Worm (Caenorhabditis elegans): ENCODE data around the gene C03G6.17.

Gene C03G6.17

DNA sequence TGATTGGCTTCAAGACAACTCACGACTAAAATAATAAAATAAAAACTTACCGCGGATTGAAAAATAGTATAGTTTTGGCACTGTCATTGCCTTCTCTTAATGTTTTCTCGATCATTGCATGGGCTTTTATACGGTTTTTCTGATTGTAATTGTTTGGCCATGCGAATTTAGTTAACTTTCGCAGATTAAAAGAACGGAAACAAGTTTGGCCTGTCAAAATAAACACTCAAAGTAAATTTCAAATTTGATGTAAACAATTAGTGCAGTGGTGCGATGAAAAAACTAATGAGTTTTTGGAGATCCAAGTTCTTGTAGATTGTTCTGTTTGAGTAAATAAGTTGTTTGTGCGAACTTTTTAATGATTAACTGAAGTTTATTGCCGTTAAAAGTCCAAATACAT, 18.3 kb upstream of the C03G6.17 start, which contains the start of gene gst-41:
TSS of gene gst-41 (minus strand) at position 101 of the 400 bp plus-strand sequence.
- TF ChIP-seq rnt-1 (tag; optimal IDR thresholded peaks at IDR 0.05) (no peak), K09A11.1 (tag; optimal IDR thresholded peaks at IDR 0.05; ENCODE audit: insufficient read depth) (no peak), nfya-1 (tag; optimal IDR thresholded peaks at IDR 0.05) (no peak), hlh-15 (tag; optimal IDR thresholded peaks at IDR 0.05) (no peak), gmeb-2 (tag; optimal IDR thresholded peaks at IDR 0.05) (no peak), fkh-6 (tag; optimal IDR thresholded peaks at IDR 0.05) (no peak), elt-4 (tag; optimal IDR thresholded peaks at IDR 0.05) (no peak), sdc-2 (tag; optimal IDR thresholded peaks at IDR 0.05) (no peak), pax-1 (tag; optimal IDR thresholded peaks at IDR 0.05) (no peak), dmd-4 (tag; optimal IDR thresholded peaks at IDR 0.05; ENCODE audit: borderline replicate concordance) (no peak), ceh-18 (tag; optimal IDR thresholded peaks at IDR 0.05) (no peak), npax-4 (tag; optimal IDR thresholded peaks at IDR 0.05) (no peak), fkh-10 (GFP tag; optimal IDR thresholded peaks at IDR 0.05) (no peak), tbx-7 (tag; optimal IDR thresholded peaks at IDR 0.05) (no peak), ceh-45 (GFP tag; IDR thresholded peaks at IDR 0.05) (no peak), K02D7.2 (tag; optimal IDR thresholded peaks at IDR 0.05) (no peak), lim-6 (tag; optimal IDR thresholded peaks at IDR 0.05) (no peak)

DNA sequence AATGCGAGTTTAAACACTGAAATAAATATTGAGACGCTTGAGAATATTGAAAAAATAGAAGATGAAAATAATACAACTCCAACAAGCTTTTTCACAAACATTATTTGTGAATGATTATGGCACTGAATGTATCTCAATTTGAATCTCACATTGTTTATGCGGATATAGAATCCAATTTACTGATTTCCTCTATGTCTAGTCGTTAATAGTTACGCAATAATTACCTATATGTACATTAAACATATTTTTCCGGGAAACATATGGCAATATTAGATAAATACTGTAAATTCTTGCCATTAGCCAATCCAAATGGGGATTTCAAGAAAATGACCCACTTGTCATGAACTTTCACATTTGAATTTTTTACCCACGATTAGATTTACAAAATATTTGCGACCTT, 14.5 kb upstream of the C03G6.17 start, which contains the start of gene srx-9:
TSS of gene srx-9 (minus strand) at position 101 of the 400 bp plus-strand sequence.
- TF ChIP-seq pax-1 (tag; optimal IDR thresholded peaks at IDR 0.05) (no peak), unc-3 (GFP tag; conservative IDR thresholded peaks at IDR 0.05) (no peak), unc-3 (tag; optimal IDR thresholded peaks at IDR 0.05) (no peak), madf-2 (tag; optimal IDR thresholded peaks at IDR 0.05) (no peak), F13H6.1 (tag; optimal IDR thresholded peaks at IDR 0.05) (no peak), ceh-22 (tag; optimal IDR thresholded peaks at IDR 0.05) (no peak), mec-3 (tag; optimal IDR thresholded peaks at IDR 0.05; ENCODE audit: borderline replicate concordance) (no peak), ref-2 (tag; optimal IDR thresholded peaks at IDR 0.05) (no peak), fkh-6 (tag; optimal IDR thresholded peaks at IDR 0.05) (no peak), eyg-1 (tag; optimal IDR thresholded peaks at IDR 0.05) (no peak), odd-2 (tag; optimal IDR thresholded peaks at IDR 0.05) (no peak), sdc-2 (tag; optimal IDR thresholded peaks at IDR 0.05) (no peak), ztf-16 (tag; optimal IDR thresholded peaks at IDR 0.05) (no peak)

DNA sequence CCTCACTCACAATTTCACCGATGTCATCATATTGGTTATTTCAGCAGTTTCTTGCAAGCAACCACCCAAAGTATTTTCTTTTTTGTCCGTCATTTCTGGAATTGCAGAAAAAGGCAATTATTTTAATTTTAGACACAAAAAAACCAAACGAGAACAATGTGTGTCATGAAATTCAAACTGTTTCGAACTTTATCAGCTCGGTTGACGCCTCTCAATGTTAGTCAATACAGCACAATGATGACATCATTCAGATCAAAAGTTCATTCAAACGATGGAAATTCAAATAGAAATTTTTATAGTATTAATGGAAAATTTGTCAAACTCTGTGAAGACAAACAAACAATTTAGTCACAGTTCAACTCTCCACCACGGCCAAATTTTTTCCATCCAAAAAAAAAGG, 11.0 kb upstream of the C03G6.17 start, which contains the start of gene fbxa-105:
TSS of gene fbxa-105 (minus strand) at position 97 of the 400 bp plus-strand sequence.
- no peak for TF ChIP-seq ceh-31 (tag; optimal IDR thresholded peaks at IDR 0.05)
- no peak for TF ChIP-seq Y22D7AL.16 (tag; optimal IDR thresholded peaks at IDR 0.05)
- no peak for TF ChIP-seq elt-4 (tag; optimal IDR thresholded peaks at IDR 0.05)
- no peak for TF ChIP-seq T23F11.4 (GFP tag; optimal IDR thresholded peaks at IDR 0.05)
- TF ChIP-seq nhr-11 (tag; optimal IDR thresholded peaks at IDR 0.05), result no peak
- TF ChIP-seq ceh-14 (tag; optimal IDR thresholded peaks at IDR 0.05), result no peak
- no peak for TF ChIP-seq hlh-30 (tag; optimal IDR thresholded peaks at IDR 0.05; ENCODE audit: insufficient read depth)
- no peak for TF ChIP-seq eyg-1 (tag; optimal IDR thresholded peaks at IDR 0.05)
- no peak for TF ChIP-seq ceh-45 (GFP tag; IDR thresholded peaks at IDR 0.05)
- no peak for TF ChIP-seq pqm-1 (tag; optimal IDR thresholded peaks at IDR 0.05)
- no peak for TF ChIP-seq sdc-2 (tag; optimal IDR thresholded peaks at IDR 0.05)
- TF ChIP-seq ceh-18 (tag; optimal IDR thresholded peaks at IDR 0.05), result no peak
- TF ChIP-seq lin-11 (tag; optimal IDR thresholded peaks at IDR 0.05), result no peak
- TF ChIP-seq pat-9 (tag; optimal IDR thresholded peaks at IDR 0.05), result no peak
- no peak for TF ChIP-seq ahr-1 (tag; optimal IDR thresholded peaks at IDR 0.05)
- TF ChIP-seq hlh-13 (GFP tag; optimal IDR thresholded peaks at IDR 0.05), result no peak
- TF ChIP-seq ceh-2 (tag; optimal IDR thresholded peaks at IDR 0.05), result no peak
- no peak for TF ChIP-seq fkh-10 (GFP tag; optimal IDR thresholded peaks at IDR 0.05)
- TF ChIP-seq mec-3 (tag; optimal IDR thresholded peaks at IDR 0.05; ENCODE audit: borderline replicate concordance), result no peak
- no peak for TF ChIP-seq dve-1 (tag; optimal IDR thresholded peaks at IDR 0.05)

Data from whole organism, late embryonic.